Worm (Caenorhabditis elegans) whole organism, L4/young adult: Measurements from ENCODE around the gene sri-53.

Experiments
- W03F9.2 ChIP-seq: fragments of 150-350 bp; optimal IDR thresholded peaks from 2 replicates; lab custom pipeline; 2014; ENCODE audit warnings: missing biosample characterization, missing genetic modification characterization
- dao-5 ChIP-seq: sonication (generic microtip); optimal IDR thresholded peaks from 2 replicates; lab custom pipeline; 2016; ENCODE audit warnings: missing genotype, missing genetic modification characterization, moderate library complexity, missing compliant biosample characterization
- him-1 ChIP-seq: sonication (generic microtip); optimal IDR thresholded peaks from 2 replicates; lab custom pipeline; 2016; ENCODE audit warnings: missing genotype, missing genetic modification reagents, missing genetic modification characterization, missing compliant biosample characterization

DNA sequence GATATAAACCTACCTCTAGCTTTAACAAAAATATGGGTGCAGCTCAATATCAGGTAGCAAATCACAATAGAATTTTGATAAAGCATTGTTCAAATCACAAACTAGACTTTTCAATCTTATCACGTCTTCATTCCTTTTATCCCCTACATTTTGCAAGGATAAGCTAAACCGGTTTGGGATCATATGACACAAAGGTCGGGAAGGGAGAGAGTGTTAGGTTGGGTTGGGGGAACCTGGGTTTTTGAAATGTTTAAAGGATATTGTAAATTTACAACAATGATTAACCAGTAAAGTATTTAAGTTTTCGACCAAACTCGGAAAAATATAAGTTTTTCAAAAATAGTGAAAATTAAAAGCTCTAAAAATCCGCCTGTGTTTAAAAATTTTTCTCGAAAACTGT lies 41.7 kb upstream of the sri-53 start, which contains the start of gene C17F4.12:
- TF ChIP-seq W03F9.2 (tag; lab: Kevin White, UChicago) (no peak), him-1 (no peak), dao-5 (tag; lab: Kevin White, UChicago) (no peak)
